Worm (Caenorhabditis elegans): Measurements from ENCODE around the gene oatr-1.

DNA sequence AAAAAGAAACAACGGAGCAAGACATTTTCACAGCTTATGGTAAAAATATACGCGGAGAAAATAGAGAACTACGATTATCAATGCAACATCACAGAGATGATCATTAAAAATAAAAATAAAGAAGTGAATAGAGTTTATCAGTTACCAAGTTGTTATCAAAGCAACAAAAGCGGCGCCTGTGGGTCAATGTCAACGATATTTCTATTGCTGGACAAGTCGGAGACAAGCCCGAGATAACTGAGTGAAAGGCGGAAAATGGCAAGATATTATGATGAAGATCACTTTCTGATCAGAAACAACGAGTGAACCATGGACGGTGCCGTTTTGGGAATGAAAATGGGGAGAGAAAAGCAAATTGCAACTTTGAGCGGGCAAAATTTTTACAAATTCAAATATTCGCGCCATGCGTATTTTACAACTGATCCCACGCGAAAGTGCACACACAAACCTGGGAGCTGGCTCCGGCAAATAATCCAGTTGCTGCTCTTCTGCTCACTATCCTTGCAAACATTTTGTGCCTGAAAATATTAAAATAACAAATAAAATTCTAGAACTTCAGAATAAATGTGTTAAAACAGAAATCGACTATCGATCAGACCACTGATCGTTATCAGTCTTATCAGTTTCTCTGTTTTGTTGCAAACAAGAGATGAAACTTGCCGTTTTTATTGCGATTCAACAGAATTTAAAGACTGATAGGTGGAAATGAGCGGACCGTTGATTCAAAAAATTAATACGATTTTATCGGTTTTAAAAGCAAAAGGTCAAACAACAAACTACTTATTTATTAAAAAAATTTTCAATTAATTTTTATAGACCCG, 46.5 kb upstream of the oatr-1 start, which contains the start of gene mel-32:
- TF ChIP-seq hmg-4 (GFP tag; optimal IDR thresholded peaks at IDR 0.05) (no peak), tbx-37 (GFP tag; conservative IDR thresholded peaks at IDR 0.05) (no peak), ama-1 (optimal IDR thresholded peaks at IDR 0.05) (peak; percentile 21), hmbx-1 (tag; optimal IDR thresholded peaks at IDR 0.05) (no peak), ceh-13 (GFP tag; optimal IDR thresholded peaks at IDR 0.05) (no peak), ets-7 (tag; optimal IDR thresholded peaks at IDR 0.05) (no peak), B0310.2 (tag; optimal IDR thresholded peaks at IDR 0.05) (no peak)

Data from whole organism, early embryonic.